Worm (Caenorhabditis elegans) whole organism, L4/young adult: ENCODE measurements around the gene F59A6.12.
A peak's percentile ranks its signal among the peaks of the same experiment; 100 is the strongest.

ENCODE experiments used
- W03F9.2 ChIP-seq: fragments of 150-350 bp; optimal IDR thresholded peaks from 2 replicates; lab custom pipeline; 2014; ENCODE audit warnings: missing biosample characterization, missing genetic modification characterization
- dao-5 ChIP-seq: sonication (generic microtip); optimal IDR thresholded peaks from 2 replicates; lab custom pipeline; 2016; ENCODE audit warnings: missing genotype, missing genetic modification characterization, moderate library complexity, missing compliant biosample characterization
- him-1 ChIP-seq: sonication (generic microtip); optimal IDR thresholded peaks from 2 replicates; lab custom pipeline; 2016; ENCODE audit warnings: missing genotype, missing genetic modification reagents, missing genetic modification characterization, missing compliant biosample characterization

F59A6.12 gene

ce11 chrII:5040631-5041156 lies 28.8 kb upstream of the F59A6.12 start, which contains the start of gene F33G12.7:
Gene F33G12.7, minus strand, starts transcription at chrII:5040681.
- TF ChIP-seq dao-5 (tag; lab: Kevin White, UChicago) (no peak), W03F9.2 (no peak), him-1 (tag; lab: Kevin White, UChicago) (no peak)

- TF ChIP-seq W03F9.2 (no peak), him-1 (tag; lab: Kevin White, UChicago) (no peak), dao-5 (tag; lab: Kevin White, UChicago) (no peak)
Observed at ce11 chrII:5039912-5040311, 28.0 kb upstream of the F59A6.12 start, which contains the start of gene golg-2. Gene golg-2, minus strand, starts transcription at chrII:5040091.

- no peak for TF ChIP-seq dao-5 (tag; lab: Kevin White, UChicago)
- no peak for TF ChIP-seq him-1 (tag; lab: Kevin White, UChicago)
Observed at ce11 chrII:5036128-5036527, 24.2 kb upstream of the F59A6.12 start, which contains the start of gene lrr-1. Gene lrr-1, minus strand, starts transcription at chrII:5036439.

ce11 chrII:5033935-5034334 lies 22.1 kb upstream of the F59A6.12 start, which contains the start of gene F33G12.3:
Gene F33G12.3, minus strand, starts transcription at chrII:5034035.
- TF ChIP-seq him-1 (tag; lab: Kevin White, UChicago) (no peak), dao-5 (tag; lab: Kevin White, UChicago) (no peak), W03F9.2 (no peak)

ce11 chrII:5032669-5033068 lies 20.8 kb upstream of the F59A6.12 start:
- TF ChIP-seq dao-5 (tag; lab: Kevin White, UChicago), result peak; percentile 59
- no peak for TF ChIP-seq W03F9.2
- peak; percentile 54 for TF ChIP-seq him-1 (tag; lab: Kevin White, UChicago)

ce11 chrII:5031612-5032011 lies 19.7 kb upstream of the F59A6.12 start, which contains the start of gene wdr-83:
Gene wdr-83, minus strand, starts transcription at chrII:5031712.
- TF ChIP-seq him-1 (tag; lab: Kevin White, UChicago) (no peak), W03F9.2 (no peak), dao-5 (tag; lab: Kevin White, UChicago) (no peak)

ce11 chrII:5027952-5028351 lies 16.1 kb upstream of the F59A6.12 start:
- TF ChIP-seq him-1 (tag; lab: Kevin White, UChicago) (no peak), W03F9.2 (no peak), dao-5 (tag; lab: Kevin White, UChicago) (no peak)

ce11 chrII:5022381-5022855 lies 10.5 kb upstream of the F59A6.12 start, which contains the start of the genes nsy-1 and F59A6.13:
Gene nsy-1, plus strand, starts transcription at chrII:5022757.
Gene F59A6.13, plus strand, starts transcription at chrII:5022805.
- TF ChIP-seq him-1 (tag; lab: Kevin White, UChicago), result no peak
- no peak for TF ChIP-seq dao-5 (tag; lab: Kevin White, UChicago)
- no peak for TF ChIP-seq W03F9.2

- TF ChIP-seq W03F9.2, result no peak
- TF ChIP-seq him-1 (tag; lab: Kevin White, UChicago), result no peak
Observed at ce11 chrII:5021518-5021917, 9.6 kb upstream of the F59A6.12 start.

ce11 chrII:5020513-5021081 lies 8.7 kb upstream of the F59A6.12 start:
- TF ChIP-seq dao-5 (tag; lab: Kevin White, UChicago) (no peak), him-1 (tag; lab: Kevin White, UChicago) (no peak), W03F9.2 (no peak)

- no peak for TF ChIP-seq him-1 (tag; lab: Kevin White, UChicago)
- TF ChIP-seq dao-5 (tag; lab: Kevin White, UChicago), result no peak
- TF ChIP-seq W03F9.2, result no peak
Observed at ce11 chrII:5019389-5020108, 7.7 kb upstream of the F59A6.12 start.

ce11 chrII:5018578-5018977 lies 6.7 kb upstream of the F59A6.12 start:
- TF ChIP-seq dao-5 (tag; lab: Kevin White, UChicago) (no peak), W03F9.2 (no peak), him-1 (tag; lab: Kevin White, UChicago) (no peak)

- TF ChIP-seq dao-5 (tag; lab: Kevin White, UChicago), result no peak
- peak; percentile 45 for TF ChIP-seq W03F9.2
- peak; percentile 12 for TF ChIP-seq him-1 (tag; lab: Kevin White, UChicago)
Observed at ce11 chrII:5016977-5017585, 5.2 kb upstream of the F59A6.12 start.
